Fruit fly (Drosophila melanogaster) S2 (cell line): ENCODE measurements around the gene CG44815.

ENCODE experiments used
- CG8478 ChIP-seq: fragments of >200 bp; optimal IDR thresholded peaks from 2 replicates; lab custom pipeline; 2018
- CTCF ChIP-seq, 2 experiments: fragments of >200 bp; optimal IDR thresholded peaks; 2 replicates each; lab custom pipeline; 2018

- TF ChIP-seq CG8478 (lab: Kevin White, UChicago) (no peak), CTCF (optimal IDR thresholded peaks at IDR 0.05; lab: Kevin White, UChicago) (no peak)
Observed at dm6 chrX:9446162-9446561, at the start of gene CG44815.
